Worm (Caenorhabditis elegans): ENCODE results near the gene Y48A5A.1.

DNA sequence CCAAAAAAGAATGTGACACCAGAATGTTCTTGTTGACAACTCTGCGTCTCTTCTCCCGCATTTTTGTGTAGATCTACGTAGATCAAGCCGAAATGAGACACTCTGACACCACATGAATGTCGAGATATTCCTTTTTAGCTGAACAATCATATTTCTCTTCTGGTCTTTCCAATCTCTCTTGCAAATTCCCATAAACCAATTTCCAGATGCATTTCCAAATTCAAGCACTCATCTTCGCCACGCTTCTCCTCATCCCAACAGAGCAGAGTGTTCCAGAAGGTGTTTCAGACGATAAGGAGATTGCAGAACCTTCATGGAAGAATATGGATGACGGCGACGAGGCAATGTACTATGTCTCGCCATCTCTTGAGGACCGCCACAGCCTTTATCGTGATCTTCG, 14.5 kb downstream of the Y48A5A.1 start, which contains the start of gene Y76B12C.8:
- TF ChIP-seq lin-15B (tag; optimal IDR thresholded peaks at IDR 0.05), result no peak
- TF ChIP-seq tbx-2 (tag; optimal IDR thresholded peaks at IDR 0.05), result no peak
- no peak for TF ChIP-seq egl-27 (tag; optimal IDR thresholded peaks at IDR 0.05)
- TF ChIP-seq nhr-25 (tag; optimal IDR thresholded peaks at IDR 0.05), result no peak
- TF ChIP-seq nhr-28 (tag; optimal IDR thresholded peaks at IDR 0.05), result no peak
- no peak for TF ChIP-seq pqm-1 (tag; optimal IDR thresholded peaks at IDR 0.05)
- no peak for TF ChIP-seq ZK546.5 (tag; optimal IDR thresholded peaks at IDR 0.05)
- TF ChIP-seq unc-62 (GFP tag; optimal IDR thresholded peaks at IDR 0.05), result no peak
- no peak for TF ChIP-seq nhr-12 (tag; optimal IDR thresholded peaks at IDR 0.05)
- no peak for TF ChIP-seq fkh-10 (GFP tag; optimal IDR thresholded peaks at IDR 0.05)
- no peak for TF ChIP-seq fos-1 (tag; optimal IDR thresholded peaks at IDR 0.05)

All from whole organism, L3 larva.